Fruit fly (Drosophila melanogaster) whole organism, embryonic: ENCODE data around the gene CG34179.

Experiments used
- Abd-B ChIP-seq: fragments of 200-800 bp; sonication (Bioruptor generic); optimal IDR thresholded peaks from 2 replicates; lab custom pipeline; 2018; ENCODE audit warnings: missing biosample characterization, mild to moderate bottlenecking, missing genetic modification characterization, moderate library complexity
- CG10274 ChIP-seq: fragments of 200-800 bp; sonication (Bioruptor generic); optimal IDR thresholded peaks from 3 replicates; lab custom pipeline; 2017; ENCODE audit warnings: missing biosample characterization, mild to moderate bottlenecking, missing genetic modification characterization
- CG13424 ChIP-seq: fragments of 200-800 bp; sonication (Bioruptor generic); optimal IDR thresholded peaks from 2 replicates; lab custom pipeline; 2019; ENCODE audit warnings: missing biosample characterization, mild to moderate bottlenecking, missing genetic modification characterization, moderate library complexity
- CG1647 ChIP-seq: fragments of 200-800 bp; sonication (Bioruptor generic); optimal IDR thresholded peaks from 3 replicates; lab custom pipeline; 2016; ENCODE audit warnings: missing biosample characterization, missing genetic modification characterization
- CG16779 ChIP-seq: fragments of 200-800 bp; sonication (Bioruptor generic); IDR thresholded peaks from 2 replicates; pipeline ENCODE4 v1.3.6; 2022; ENCODE audit warnings: missing biosample characterization, missing genetic modification characterization
- CG17385 ChIP-seq: fragments of 200-800 bp; sonication (Bioruptor generic); optimal IDR thresholded peaks from 3 replicates; lab custom pipeline; 2018; ENCODE audit warnings: missing biosample characterization, mild to moderate bottlenecking, missing genetic modification characterization
- CG18262 ChIP-seq: fragments of 200-800 bp; optimal IDR thresholded peaks from 3 replicates; lab custom pipeline; 2019; ENCODE audit warnings: missing biosample characterization, mild to moderate bottlenecking, missing genetic modification characterization, moderate library complexity
- CG2712 ChIP-seq: fragments of 200-800 bp; optimal IDR thresholded peaks from 3 replicates; lab custom pipeline; 2019; ENCODE audit warnings: missing biosample characterization, mild to moderate bottlenecking, missing genetic modification characterization, moderate library complexity
- CG31365 ChIP-seq: fragments of 200-800 bp; sonication (Bioruptor generic); optimal IDR thresholded peaks from 2 replicates; lab custom pipeline; 2018; ENCODE audit warnings: missing biosample characterization, mild to moderate bottlenecking, missing genetic modification characterization
- CG3281 ChIP-seq: fragments of 200-800 bp; sonication (Bioruptor generic); optimal IDR thresholded peaks from 3 replicates; lab custom pipeline; 2017; ENCODE audit warnings: missing biosample characterization, mild to moderate bottlenecking, missing genetic modification characterization
- CG34376 ChIP-seq: fragments of 200-800 bp; sonication (Bioruptor generic); optimal IDR thresholded peaks from 2 replicates; lab custom pipeline; 2018; ENCODE audit warnings: missing biosample characterization, mild to moderate bottlenecking, missing genetic modification characterization
- CG4360 ChIP-seq: fragments of 200-800 bp; sonication (Bioruptor generic); IDR thresholded peaks from 2 replicates; pipeline ENCODE4 v1.3.6; 2022; ENCODE audit warnings: missing biosample characterization, missing genetic modification characterization
- CG5953 ChIP-seq: fragments of 200-800 bp; sonication (Bioruptor generic); IDR thresholded peaks from 2 replicates; pipeline ENCODE4 v1.3.6; 2022; ENCODE audit warnings: missing biosample characterization, missing genetic modification characterization
- CG6854 ChIP-seq: fragments of 200-800 bp; sonication (Bioruptor generic); optimal IDR thresholded peaks from 3 replicates; lab custom pipeline; 2017; ENCODE audit warnings: missing biosample characterization, mild to moderate bottlenecking, missing genetic modification characterization
- CG8281 ChIP-seq: fragments of 200-800 bp; sonication (Bioruptor generic); optimal IDR thresholded peaks from 2 replicates; lab custom pipeline; 2018; ENCODE audit warnings: missing biosample characterization, mild to moderate bottlenecking, missing genetic modification characterization, moderate library complexity
- CG8924 ChIP-seq: fragments of 200-800 bp; optimal IDR thresholded peaks from 3 replicates; lab custom pipeline; 2019; ENCODE audit warnings: missing biosample characterization, mild to moderate bottlenecking, missing genetic modification characterization, moderate library complexity
- CG9215 ChIP-seq: fragments of 200-800 bp; sonication (Bioruptor generic); IDR thresholded peaks from 2 replicates; pipeline ENCODE4 v1.3.6; 2022; ENCODE audit warnings: missing biosample characterization, missing genetic modification characterization
- Dek ChIP-seq: fragments of 200-800 bp; sonication (Bioruptor generic); optimal IDR thresholded peaks from 3 replicates; lab custom pipeline; 2019; ENCODE audit warnings: missing biosample characterization, mild to moderate bottlenecking, missing genetic modification characterization, moderate library complexity
- Dll ChIP-seq: fragments of 200-800 bp; sonication (Bioruptor generic); IDR thresholded peaks from 4 replicates; pipeline ENCODE4 v1.3.6; 2022; ENCODE audit warnings: missing biosample characterization, missing genetic modification characterization; ENCODE audit not compliant: partially characterized antibody
- Doc2 ChIP-seq: fragments of 200-800 bp; sonication (Bioruptor generic); IDR thresholded peaks from 2 replicates; pipeline ENCODE4 v1.3.6; 2022; ENCODE audit warnings: missing biosample characterization, missing genetic modification characterization
- Eip74EF ChIP-seq, 2 experiments: fragments of 200-800 bp in 1 of 2; fragments of >200 bp in 1 of 2; sonication (Bioruptor generic) in 1 of 2; optimal IDR thresholded peaks; 2 replicates each; lab custom pipeline; 2017 to 2019; ENCODE audit warnings: missing biosample characterization in 2 of 2, missing genetic modification characterization in 2 of 2, mild to moderate bottlenecking in 1 of 2, moderate library complexity in 1 of 2
- HLH54F ChIP-seq: fragments of 200-800 bp; sonication (Bioruptor generic); optimal IDR thresholded peaks from 3 replicates; lab custom pipeline; 2016; ENCODE audit warnings: missing biosample characterization, missing genetic modification characterization
- Hmr ChIP-seq: fragments of 200-800 bp; sonication (Bioruptor generic); optimal IDR thresholded peaks from 3 replicates; lab custom pipeline; 2017; ENCODE audit warnings: mild to moderate bottlenecking, missing biosample characterization, missing genetic modification reagents, missing genetic modification characterization
- Jarid2 ChIP-seq: fragments of 200-800 bp; sonication (Bioruptor generic); optimal IDR thresholded peaks from 3 replicates; lab custom pipeline; 2017; ENCODE audit warnings: mild to moderate bottlenecking, missing biosample characterization, missing genetic modification reagents, missing genetic modification characterization
- Oaz ChIP-seq: fragments of 200-800 bp; sonication (Bioruptor generic); IDR thresholded peaks from 2 replicates; pipeline ENCODE4 v1.3.6; 2022; ENCODE audit warnings: missing biosample characterization, missing genetic modification characterization
- Sox102F ChIP-seq: fragments of 200-800 bp; sonication (Bioruptor generic); optimal IDR thresholded peaks from 2 replicates; lab custom pipeline; 2018; ENCODE audit warnings: missing biosample characterization, mild to moderate bottlenecking, missing genetic modification characterization, moderate library complexity
- Trl ChIP-seq, 3 experiments: fragments of >200 bp in 2 of 3; fragments of 200-800 bp in 1 of 3; sonication (Bioruptor generic) in 1 of 3; optimal IDR thresholded peaks; 2 replicates in 1 of 3; 3 replicates in 2 of 3; lab custom pipeline; 2016 to 2017; ENCODE audit warnings: missing biosample characterization in 1 of 3, missing genetic modification characterization in 1 of 3
- ara ChIP-seq: fragments of 200-800 bp; sonication (Bioruptor generic); IDR thresholded peaks from 2 replicates; pipeline ENCODE4 v1.3.6; 2022; ENCODE audit warnings: missing biosample characterization, missing genetic modification characterization
- ase ChIP-seq: fragments of 200-800 bp; sonication (Bioruptor generic); IDR thresholded peaks from 3 replicates; pipeline ENCODE4 v1.3.6; 2022; ENCODE audit warnings: missing biosample characterization, missing genetic modification characterization
- ato ChIP-seq: fragments of 200-800 bp; sonication (Bioruptor generic); IDR thresholded peaks from 2 replicates; pipeline ENCODE4 v1.3.6; 2022; ENCODE audit warnings: missing biosample characterization, missing genetic modification characterization; ENCODE audit not compliant: partially characterized antibody
- az2 ChIP-seq: fragments of 200-800 bp; sonication (Bioruptor generic); optimal IDR thresholded peaks from 3 replicates; lab custom pipeline; 2016; ENCODE audit warnings: missing biosample characterization, missing genetic modification characterization
- croc ChIP-seq: fragments of 200-800 bp; sonication (Bioruptor generic); conservative IDR thresholded peaks from 3 replicates; pipeline ENCODE4 v1.3.6; 2022; ENCODE audit warnings: missing biosample characterization, missing genetic modification characterization
- dpn ChIP-seq, 2 experiments: fragments of 200-800 bp; sonication (Bioruptor generic); optimal IDR thresholded peaks; 3 replicates each; lab custom pipeline; 2016; ENCODE audit warnings: missing biosample characterization in 2 of 2, missing genetic modification characterization in 2 of 2
- fd3F ChIP-seq: fragments of 200-800 bp; sonication (Bioruptor generic); optimal IDR thresholded peaks from 2 replicates; lab custom pipeline; 2018; ENCODE audit warnings: missing biosample characterization, mild to moderate bottlenecking, missing genetic modification characterization, moderate library complexity
- fu2 ChIP-seq: fragments of 200-800 bp; sonication (Bioruptor generic); optimal IDR thresholded peaks from 2 replicates; lab custom pipeline; 2016; ENCODE audit warnings: missing biosample characterization, missing genetic modification characterization
- lab ChIP-seq: fragments of 200-800 bp; sonication (Bioruptor generic); optimal IDR thresholded peaks from 3 replicates; lab custom pipeline; 2017; ENCODE audit warnings: missing biosample characterization, missing genetic modification characterization, mild to moderate bottlenecking, moderate library complexity, missing genetic modification reagents
- nerfin-1 ChIP-seq: fragments of 200-800 bp; sonication (Bioruptor generic); optimal IDR thresholded peaks from 3 replicates; lab custom pipeline; 2019; ENCODE audit warnings: missing biosample characterization, mild to moderate bottlenecking, missing genetic modification characterization, moderate library complexity
- odd ChIP-seq: fragments of 200-800 bp; sonication (Bioruptor generic); optimal IDR thresholded peaks from 2 replicates; lab custom pipeline; 2017; ENCODE audit warnings: missing biosample characterization, mild to moderate bottlenecking, missing genetic modification characterization
- pfk ChIP-seq: fragments of 200-800 bp; sonication (Bioruptor generic); optimal IDR thresholded peaks from 2 replicates; lab custom pipeline; 2018; ENCODE audit warnings: missing biosample characterization, mild to moderate bottlenecking, missing genetic modification characterization, moderate library complexity
- phol ChIP-seq: fragments of 200-800 bp; sonication (Bioruptor generic); optimal IDR thresholded peaks from 3 replicates; lab custom pipeline; 2018; ENCODE audit warnings: missing biosample characterization, mild to moderate bottlenecking, missing genetic modification characterization, moderate library complexity
- sens-2 ChIP-seq: fragments of 200-800 bp; sonication (Bioruptor generic); IDR thresholded peaks from 2 replicates; pipeline ENCODE4 v1.3.6; 2022; ENCODE audit warnings: missing biosample characterization, missing genetic modification characterization
- sob ChIP-seq: fragments of 200-800 bp; sonication (Bioruptor generic); IDR thresholded peaks from 2 replicates; pipeline ENCODE4 v1.3.6; 2022; ENCODE audit warnings: missing biosample characterization, missing genetic modification characterization
- stc ChIP-seq: fragments of 200-800 bp; sonication (Bioruptor generic); IDR thresholded peaks from 2 replicates; pipeline ENCODE4 v1.3.6; 2022; ENCODE audit warnings: missing biosample characterization, missing genetic modification characterization
- stwl ChIP-seq: fragments of 200-800 bp; sonication (Bioruptor generic); optimal IDR thresholded peaks from 3 replicates; lab custom pipeline; 2018; ENCODE audit warnings: missing biosample characterization, mild to moderate bottlenecking, missing genetic modification characterization, moderate library complexity
- tll ChIP-seq, 2 experiments: fragments of 200-800 bp in 1 of 2; fragments of >200 bp in 1 of 2; sonication (Bioruptor generic) in 1 of 2; optimal IDR thresholded peaks; 2 replicates each; lab custom pipeline; 2017 to 2019; ENCODE audit warnings: missing biosample characterization in 2 of 2, missing genetic modification characterization in 2 of 2, mild to moderate bottlenecking in 1 of 2, moderate library complexity in 1 of 2
- trh ChIP-seq: fragments of 200-800 bp; sonication (Bioruptor generic); optimal IDR thresholded peaks from 2 replicates; lab custom pipeline; 2016; ENCODE audit warnings: missing biosample characterization, missing genetic modification characterization
- unpg ChIP-seq: fragments of 200-800 bp; sonication (Bioruptor generic); optimal IDR thresholded peaks from 3 replicates; lab custom pipeline; 2018; ENCODE audit warnings: missing biosample characterization, mild to moderate bottlenecking, missing genetic modification characterization, moderate library complexity
- usp ChIP-seq: fragments of >200 bp; optimal IDR thresholded peaks from 2 replicates; lab custom pipeline; 2017; ENCODE audit warnings: missing biosample characterization, missing genetic modification characterization
- yki ChIP-seq: fragments of >200 bp; optimal IDR thresholded peaks from 3 replicates; lab custom pipeline; 2018

The CG34179 gene

dm6 chr2L:6078757-6079351 is 30.3 kb upstream of the CG34179 start (continued):
- TF ChIP-seq Abd-B (GFP tag; lab: Kevin White, UChicago) (no peak), odd (GFP tag; lab: Kevin White, UChicago) (no peak), CG18262 (tag; lab: Kevin White, UChicago) (peak; percentile 5), ase (no peak), CG8924 (tag; lab: Kevin White, UChicago) (peak; percentile 32), stc (GFP tag; lab: Robert Waterston, UW) (no peak), sens-2 (no peak), Trl (optimal IDR thresholded peaks at IDR 0.05; lab: Kevin White, UChicago) (peak; percentile 10 to 83), Trl (GFP tag; optimal IDR thresholded peaks at IDR 0.05; lab: Kevin White, UChicago) (no peak), CG13424 (tag; lab: Kevin White, UChicago) (no peak), sob (GFP tag; lab: Robert Waterston, UW) (no peak), CG8281 (tag; lab: Kevin White, UChicago) (no peak), CG6854 (no peak), Hmr (no peak), nerfin-1 (peak; percentile 27), CG1647 (no peak), CG17385 (peak; percentile 79), Doc2 (no peak), Jarid2 (GFP tag; lab: Kevin White, UChicago) (peak; percentile 28), Oaz (GFP tag; lab: Robert Waterston, UW) (no peak), fu2 (GFP tag; lab: Kevin White, UChicago) (no peak), CG31365 (tag; lab: Kevin White, UChicago) (no peak), CG5953 (GFP tag; lab: Robert Waterston, UW) (no peak), trh (GFP tag; lab: Kevin White, UChicago) (no peak), pfk (GFP tag; lab: Kevin White, UChicago) (no peak), CG10274 (no peak), CG9215 (GFP tag; lab: Robert Waterston, UW) (no peak), lab (no peak), usp (GFP tag; lab: Kevin White, UChicago) (peak; percentile 34), ato (GFP tag; lab: Robert Waterston, UW) (no peak), fd3F (GFP tag; lab: Kevin White, UChicago) (no peak), Dek (tag; lab: Kevin White, UChicago) (no peak), unpg (GFP tag; lab: Kevin White, UChicago) (no peak), CG16779 (GFP tag; lab: Robert Waterston, UW) (no peak), ara (peak; percentile 13; the same call in 1 of the 2 replicates), croc (no peak), az2 (GFP tag; lab: Kevin White, UChicago) (no peak), dpn (GFP tag; optimal IDR thresholded peaks at IDR 0.05; lab: Kevin White, UChicago) (no peak), stwl (tag; lab: Kevin White, UChicago) (peak; percentile 64), yki (peak; percentile 12), phol (tag; lab: Kevin White, UChicago) (no peak), Dll (0 out of 4 replicates have a peak, but pooled peaks have one; percentile 27), CG4360 (GFP tag; lab: Robert Waterston, UW) (peak; percentile 59; the same call in 1 of the 2 replicates), tll (GFP tag; optimal IDR thresholded peaks at IDR 0.05; lab: Kevin White, UChicago) (peak in 1 of 2 experiments; percentile 98), CG3281 (no peak), HLH54F (no peak), Eip74EF (GFP tag; optimal IDR thresholded peaks at IDR 0.05; lab: Kevin White, UChicago) (no peak), Sox102F (GFP tag; lab: Kevin White, UChicago) (no peak), CG34376 (GFP tag; lab: Kevin White, UChicago) (no peak), CG2712 (tag; lab: Kevin White, UChicago) (peak; percentile 17)
